Worm (Caenorhabditis elegans) whole organism, L1 larva: ENCODE data around the gene appg-2.

Experiments
- F16B12.6 ChIP-seq: fragments of 150-350 bp; optimal IDR thresholded peaks from 2 replicates; lab custom pipeline; 2014; ENCODE audit warnings: missing biosample characterization, missing genetic modification characterization
- Y116A8C.19 ChIP-seq: sonication (generic microtip); optimal IDR thresholded peaks from 2 replicates; lab custom pipeline; 2016; ENCODE audit warnings: missing compliant biosample characterization, missing genetic modification characterization, borderline replicate concordance
- aly-2 ChIP-seq: fragments of 150-350 bp; optimal IDR thresholded peaks from 2 replicates; lab custom pipeline; 2014; ENCODE audit warnings: missing biosample characterization, missing genetic modification characterization
- ceh-88 ChIP-seq: fragments of 200-800 bp; sonication (Bioruptor generic); IDR thresholded peaks from 2 replicates; pipeline ENCODE4 v1.3.6; 2022; ENCODE audit warnings: missing genetic modification characterization, missing compliant biosample characterization
- ces-1 ChIP-seq: fragments of 150-350 bp; optimal IDR thresholded peaks from 2 replicates; lab custom pipeline; 2014; ENCODE audit warnings: missing biosample characterization, missing genetic modification reagents, missing genetic modification characterization
- dsc-1 ChIP-seq: sonication (generic microtip); optimal IDR thresholded peaks from 2 replicates; lab custom pipeline; 2016; ENCODE audit warnings: mild to moderate bottlenecking, missing genetic modification characterization, missing compliant biosample characterization
- efl-1 ChIP-seq, 4 experiments: fragments of 150-350 bp; optimal IDR thresholded peaks in 3 of 4; peaks in 1 of 4; 1 replicate in 1 of 4; 2 replicates in 3 of 4; lab custom pipeline; 2014; ENCODE audit warnings: missing biosample characterization in 2 of 4, missing genetic modification characterization in 2 of 4, missing genetic modification reagents in 2 of 4
- egl-13 ChIP-seq: sonication (generic microtip); optimal IDR thresholded peaks from 2 replicates; lab custom pipeline; 2016; ENCODE audit warnings: missing genotype, missing genetic modification reagents, missing genetic modification characterization, missing compliant biosample characterization
- egl-27 ChIP-seq, 2 experiments: fragments of 150-350 bp in 1 of 2; sonication (generic microtip); optimal IDR thresholded peaks; 3 replicates each; lab custom pipeline; 2017 to 2018; ENCODE audit warnings: missing biosample characterization in 2 of 2, missing genetic modification characterization in 2 of 2, missing genetic modification reagents in 2 of 2
- elt-2 ChIP-seq: sonication (generic microtip); optimal IDR thresholded peaks from 2 replicates; lab custom pipeline; 2016; ENCODE audit warnings: missing genetic modification characterization, mild to moderate bottlenecking, inconsistent platforms, missing compliant biosample characterization, missing genetic modification reagents
- fkh-8 ChIP-seq: sonication (generic microtip); optimal IDR thresholded peaks from 2 replicates; lab custom pipeline; 2016; ENCODE audit warnings: mild to moderate bottlenecking, missing genetic modification characterization, missing compliant biosample characterization
- hlh-17 ChIP-seq: fragments of 200-800 bp; sonication (Bioruptor generic); optimal IDR thresholded peaks from 2 replicates; lab custom pipeline; 2018; ENCODE audit warnings: missing genetic modification characterization, mild to moderate bottlenecking, missing compliant biosample characterization, moderate library complexity, borderline replicate concordance
- hpl-2 ChIP-seq: fragments of 150-350 bp; optimal IDR thresholded peaks from 2 replicates; lab custom pipeline; 2014; ENCODE audit warnings: missing biosample characterization, missing genetic modification reagents, missing genetic modification characterization
- jun-1 ChIP-seq: fragments of 150-350 bp; optimal IDR thresholded peaks from 2 replicates; lab custom pipeline; 2014; ENCODE audit warnings: missing biosample characterization, missing genetic modification reagents, missing genetic modification characterization
- lin-13 ChIP-seq: fragments of 150-350 bp; optimal IDR thresholded peaks from 2 replicates; lab custom pipeline; 2014; ENCODE audit warnings: missing biosample characterization, missing genetic modification reagents, missing genetic modification characterization
- lin-39 ChIP-seq: fragments of 150-350 bp; optimal IDR thresholded peaks from 2 replicates; lab custom pipeline; 2014; ENCODE audit warnings: missing biosample characterization, missing genetic modification reagents, missing genetic modification characterization
- mdl-1 ChIP-seq, 2 experiments: fragments of 150-350 bp; optimal IDR thresholded peaks; 2 replicates each; lab custom pipeline; 2014 to 2017; ENCODE audit warnings: missing biosample characterization in 2 of 2, missing genetic modification characterization in 2 of 2, inconsistent platforms in 1 of 2
- mep-1 ChIP-seq: fragments of 150-350 bp; optimal IDR thresholded peaks from 2 replicates; lab custom pipeline; 2014; ENCODE audit warnings: missing biosample characterization, missing genetic modification characterization
- nhr-11 ChIP-seq: fragments of 150-350 bp; optimal IDR thresholded peaks from 2 replicates; lab custom pipeline; 2014; ENCODE audit warnings: missing biosample characterization, missing genetic modification characterization
- nhr-20 ChIP-seq: sonication (generic microtip); optimal IDR thresholded peaks from 2 replicates; lab custom pipeline; 2016; ENCODE audit warnings: mild to moderate bottlenecking, missing genetic modification characterization, missing compliant biosample characterization
- nhr-237 ChIP-seq: fragments of 150-350 bp; optimal IDR thresholded peaks from 2 replicates; lab custom pipeline; 2014; ENCODE audit warnings: missing biosample characterization, missing genetic modification characterization
- nhr-76 ChIP-seq: sonication (generic microtip); optimal IDR thresholded peaks from 2 replicates; lab custom pipeline; 2017; ENCODE audit warnings: missing biosample characterization, missing genetic modification characterization
- nhr-77 ChIP-seq: fragments of 150-350 bp; optimal IDR thresholded peaks from 2 replicates; lab custom pipeline; 2014; ENCODE audit warnings: missing biosample characterization, missing genetic modification characterization
- nhr-84 ChIP-seq: sonication (generic microtip); optimal IDR thresholded peaks from 2 replicates; lab custom pipeline; 2017; ENCODE audit warnings: missing biosample characterization, missing genetic modification characterization
- nhr-85 ChIP-seq: sonication (generic microtip); peaks from one replicate; lab custom pipeline; 2016; ENCODE audit warnings: missing genetic modification characterization, inconsistent platforms, missing compliant biosample characterization
- pag-3 ChIP-seq: sonication (generic microtip); optimal IDR thresholded peaks from 2 replicates; lab custom pipeline; 2017; ENCODE audit warnings: missing genetic modification characterization, mild to moderate bottlenecking, missing compliant biosample characterization, antibody characterized with exemption, borderline replicate concordance; ENCODE audit not compliant: insufficient read depth
- pax-3 ChIP-seq: fragments of 200-800 bp; sonication (Bioruptor generic); optimal IDR thresholded peaks from 2 replicates; lab custom pipeline; 2018; ENCODE audit warnings: mild to moderate bottlenecking, missing genetic modification characterization, moderate library complexity, missing compliant biosample characterization
- snpc-4 ChIP-seq: fragments of 150-350 bp; optimal IDR thresholded peaks from 2 replicates; lab custom pipeline; 2014; ENCODE audit warnings: missing biosample characterization, missing genetic modification characterization
- unc-130 ChIP-seq: fragments of 150-350 bp; optimal IDR thresholded peaks from 2 replicates; lab custom pipeline; 2017; ENCODE audit warnings: missing biosample characterization, missing genetic modification characterization, inconsistent platforms
- unc-86 ChIP-seq: sonication (generic microtip); optimal IDR thresholded peaks from 2 replicates; lab custom pipeline; 2016; ENCODE audit warnings: missing genetic modification characterization, missing compliant biosample characterization
- vab-15 ChIP-seq: sonication (generic microtip); optimal IDR thresholded peaks from 2 replicates; lab custom pipeline; 2017; ENCODE audit warnings: missing genotype, mild to moderate bottlenecking, missing genetic modification characterization, missing compliant biosample characterization
- xbp-1 ChIP-seq: sonication (generic microtip); optimal IDR thresholded peaks from 2 replicates; lab custom pipeline; 2016; ENCODE audit warnings: missing genetic modification characterization, missing compliant biosample characterization
- ztf-11 ChIP-seq, 2 experiments: sonication (generic microtip); optimal IDR thresholded peaks; 2 replicates each; lab custom pipeline; 2016 to 2017; ENCODE audit warnings: missing genetic modification characterization in 2 of 2, missing biosample characterization in 1 of 2, missing compliant biosample characterization in 1 of 2

Gene appg-2

ce11 chrII:8800830-8801229 is at the start of gene appg-2:
appg-2 (plus strand) TSS chrII:8801130.
- TF ChIP-seq efl-1 (optimal IDR thresholded peaks at IDR 0.05; lab: Kevin White, UChicago) (no peak), efl-1 (GFP tag; optimal IDR thresholded peaks at IDR 0.05 in 1 of 2; lab: Kevin White, UChicago) (peak in 1 of 2 experiments; percentile 18), fkh-8 (tag; lab: Kevin White, UChicago) (no peak)

ce11 chrII:8751686-8752085 is 49.2 kb upstream of the appg-2 start, which contains the start of gene atf-2:
atf-2 (plus strand) TSS chrII:8751986.
- TF ChIP-seq jun-1: no peak
- TF ChIP-seq egl-27 (tag; optimal IDR thresholded peaks at IDR 0.05; lab: Kevin White, UChicago): no peak
- no peak for TF ChIP-seq pag-3 (tag; lab: Kevin White, UChicago)
- no peak for TF ChIP-seq unc-130 (tag; lab: Kevin White, UChicago)

- TF ChIP-seq dsc-1 (tag; lab: Kevin White, UChicago) (no peak), pax-3 (tag; lab: Kevin White, UChicago) (no peak), Y116A8C.19 (no peak), vab-15 (tag; lab: Kevin White, UChicago) (no peak), nhr-11 (no peak), F16B12.6 (tag; lab: Kevin White, UChicago) (no peak), mdl-1 (tag; optimal IDR thresholded peaks at IDR 0.05; lab: Kevin White, UChicago) (no peak), efl-1 (optimal IDR thresholded peaks at IDR 0.05; lab: Kevin White, UChicago) (no peak), efl-1 (GFP tag; optimal IDR thresholded peaks at IDR 0.05 in 1 of 2; lab: Kevin White, UChicago) (no peak), hlh-17 (no peak), nhr-84 (tag; lab: Kevin White, UChicago) (no peak), ces-1 (GFP tag; lab: Kevin White, UChicago) (no peak), egl-13 (tag; lab: Kevin White, UChicago) (no peak), unc-86 (no peak), lin-13 (GFP tag; lab: Kevin White, UChicago) (no peak), ceh-88 (GFP tag; lab: Robert Waterston, UW) (no peak)
Observed at ce11 chrII:8755270-8755669, 45.7 kb upstream of the appg-2 start, which contains the start of gene K08F8.7. K08F8.7 (minus strand) TSS chrII:8755370.

ce11 chrII:8759493-8759892 is 41.4 kb upstream of the appg-2 start, which contains the start of gene fut-1:
fut-1 (minus strand) TSS chrII:8759593.
- no peak for TF ChIP-seq nhr-84 (tag; lab: Kevin White, UChicago)
- TF ChIP-seq hpl-2 (GFP tag; lab: Kevin White, UChicago): no peak
- no peak for TF ChIP-seq snpc-4
- TF ChIP-seq nhr-85 (tag; lab: Kevin White, UChicago): no peak
- TF ChIP-seq aly-2 (tag; lab: Kevin White, UChicago): no peak
- no peak for TF ChIP-seq xbp-1
- no peak for TF ChIP-seq nhr-237
- no peak for TF ChIP-seq Y116A8C.19
- no peak for TF ChIP-seq mep-1 (tag; lab: Kevin White, UChicago)
- TF ChIP-seq nhr-20: no peak
- TF ChIP-seq nhr-77 (tag; lab: Kevin White, UChicago): no peak
- TF ChIP-seq lin-39 (tag; lab: Kevin White, UChicago): no peak

- TF ChIP-seq elt-2: peak; percentile 9
- TF ChIP-seq ztf-11 (tag; optimal IDR thresholded peaks at IDR 0.05; lab: Kevin White, UChicago): no peak
- no peak for TF ChIP-seq nhr-76 (tag; lab: Kevin White, UChicago)
Observed at ce11 chrII:8761739-8762138, 39.2 kb upstream of the appg-2 start.

ce11 chrII:8763367-8763766 is 37.6 kb upstream of the appg-2 start:
- TF ChIP-seq efl-1 (optimal IDR thresholded peaks at IDR 0.05; lab: Kevin White, UChicago) (no peak), efl-1 (GFP tag; optimal IDR thresholded peaks at IDR 0.05 in 1 of 2; lab: Kevin White, UChicago) (peak in 1 of 2 experiments; percentile 44), unc-130 (tag; lab: Kevin White, UChicago) (no peak), unc-86 (no peak), hlh-17 (no peak)
